Fruit fly (Drosophila melanogaster) whole organism, prepupa: ENCODE measurements around the gene cdi.

ENCODE experiments used
- Blimp-1 ChIP-seq: fragments of 200-800 bp; sonication (Bioruptor generic); optimal IDR thresholded peaks from 3 replicates; lab custom pipeline; 2017; ENCODE audit warnings: missing biosample characterization, missing genetic modification characterization, mild to moderate bottlenecking, moderate library complexity, missing genetic modification reagents
- CG10631 ChIP-seq: fragments of 200-800 bp; sonication (Bioruptor generic); optimal IDR thresholded peaks from 2 replicates; lab custom pipeline; 2016; ENCODE audit warnings: missing biosample characterization, missing genetic modification characterization
- CG11762 ChIP-seq: fragments of 200-800 bp; sonication (Bioruptor generic); optimal IDR thresholded peaks from 3 replicates; lab custom pipeline; 2016; ENCODE audit warnings: missing biosample characterization, missing genetic modification characterization; ENCODE audit not compliant: insufficient read depth
- CG11902 ChIP-seq: fragments of 200-800 bp; sonication (Bioruptor generic); optimal IDR thresholded peaks from 3 replicates; lab custom pipeline; 2016; ENCODE audit warnings: missing biosample characterization, missing genetic modification characterization
- CG15336 ChIP-seq: fragments of 200-800 bp; sonication (Bioruptor generic); IDR thresholded peaks from 2 replicates; pipeline ENCODE4 v1.3.6; 2022; ENCODE audit warnings: missing biosample characterization, missing genetic modification characterization
- CG1621 ChIP-seq: fragments of 200-800 bp; sonication (Bioruptor generic); optimal IDR thresholded peaks from 3 replicates; lab custom pipeline; 2018; ENCODE audit warnings: missing biosample characterization, mild to moderate bottlenecking, missing genetic modification characterization
- CG3032 ChIP-seq: fragments of 200-800 bp; optimal IDR thresholded peaks from 2 replicates; lab custom pipeline; 2019; ENCODE audit warnings: missing biosample characterization, mild to moderate bottlenecking, missing genetic modification characterization, moderate library complexity
- CG31627 ChIP-seq: fragments of 200-800 bp; sonication (Bioruptor generic); optimal IDR thresholded peaks from 3 replicates; lab custom pipeline; 2016; ENCODE audit warnings: missing biosample characterization, missing genetic modification characterization
- CG32006 ChIP-seq: fragments of 200-800 bp; sonication (Bioruptor generic); optimal IDR thresholded peaks from 3 replicates; lab custom pipeline; 2017; ENCODE audit warnings: missing biosample characterization, mild to moderate bottlenecking, missing genetic modification characterization
- CG34406 ChIP-seq: fragments of 200-800 bp; sonication (Bioruptor generic); optimal IDR thresholded peaks from 3 replicates; lab custom pipeline; 2016; ENCODE audit warnings: missing biosample characterization, missing genetic modification characterization
- CG3919 ChIP-seq: fragments of 200-800 bp; sonication (Bioruptor generic); optimal IDR thresholded peaks from 3 replicates; lab custom pipeline; 2016; ENCODE audit warnings: missing biosample characterization, missing genetic modification characterization
- CG4318 ChIP-seq: fragments of 200-800 bp; sonication (Bioruptor generic); optimal IDR thresholded peaks from 3 replicates; lab custom pipeline; 2017; ENCODE audit warnings: missing biosample characterization, mild to moderate bottlenecking, missing genetic modification characterization
- CG6163 ChIP-seq: fragments of 200-800 bp; sonication (Bioruptor generic); IDR thresholded peaks from 3 replicates; pipeline ENCODE4 v1.3.6; 2022; ENCODE audit warnings: missing biosample characterization, missing genetic modification characterization
- CG6792 ChIP-seq: fragments of 200-800 bp; sonication (Bioruptor generic); optimal IDR thresholded peaks from 3 replicates; lab custom pipeline; 2016; ENCODE audit warnings: missing biosample characterization, missing genetic modification characterization
- CG6854 ChIP-seq: fragments of 200-800 bp; sonication (Bioruptor generic); optimal IDR thresholded peaks from 2 replicates; lab custom pipeline; 2017; ENCODE audit warnings: missing biosample characterization, mild to moderate bottlenecking, missing genetic modification characterization
- CG8319 ChIP-seq: fragments of 200-800 bp; sonication (Bioruptor generic); optimal IDR thresholded peaks from 3 replicates; lab custom pipeline; 2016; ENCODE audit warnings: missing biosample characterization, missing genetic modification characterization
- CG8632 ChIP-seq: fragments of 200-800 bp; sonication (Bioruptor generic); optimal IDR thresholded peaks from 3 replicates; lab custom pipeline; 2016; ENCODE audit warnings: missing biosample characterization, missing genetic modification characterization
- Eip75B ChIP-seq: fragments of 200-800 bp; sonication (Bioruptor generic); optimal IDR thresholded peaks from 3 replicates; lab custom pipeline; 2016; ENCODE audit warnings: missing biosample characterization, missing genetic modification characterization
- Eip78C ChIP-seq: fragments of 200-800 bp; sonication (Bioruptor generic); peaks from one replicate; lab custom pipeline; 2016; ENCODE audit warnings: missing biosample characterization, missing genetic modification characterization
- Eip93F ChIP-seq: fragments of 200-800 bp; sonication (Bioruptor generic); optimal IDR thresholded peaks from 2 replicates; lab custom pipeline; 2016; ENCODE audit warnings: missing biosample characterization, mild to moderate bottlenecking, missing genetic modification characterization
- Ets21C ChIP-seq: fragments of 200-800 bp; sonication (Bioruptor generic); optimal IDR thresholded peaks from 3 replicates; lab custom pipeline; 2016; ENCODE audit warnings: missing biosample characterization, missing genetic modification characterization
- Ets96B ChIP-seq: fragments of 200-800 bp; optimal IDR thresholded peaks from 2 replicates; lab custom pipeline; 2019; ENCODE audit warnings: missing biosample characterization, mild to moderate bottlenecking, missing genetic modification characterization, moderate library complexity
- Gug ChIP-seq: fragments of 200-800 bp; sonication (Bioruptor generic); IDR thresholded peaks from 2 replicates; pipeline ENCODE4 v1.3.6; 2022; ENCODE audit warnings: missing biosample characterization, missing genetic modification characterization
- Hr39 ChIP-seq: fragments of 200-800 bp; sonication (Bioruptor generic); optimal IDR thresholded peaks from 2 replicates; lab custom pipeline; 2016; ENCODE audit warnings: missing biosample characterization, missing genetic modification characterization
- Hr4 ChIP-seq: fragments of 200-800 bp; sonication (Bioruptor generic); optimal IDR thresholded peaks from 3 replicates; lab custom pipeline; 2016; ENCODE audit warnings: missing biosample characterization, missing genetic modification characterization
- Lpt ChIP-seq: fragments of 200-800 bp; sonication (Bioruptor generic); optimal IDR thresholded peaks from 3 replicates; lab custom pipeline; 2016; ENCODE audit warnings: missing biosample characterization, missing genetic modification characterization
- Met ChIP-seq: fragments of 200-800 bp; sonication (Bioruptor generic); optimal IDR thresholded peaks from 3 replicates; lab custom pipeline; 2016; ENCODE audit warnings: missing biosample characterization, missing genetic modification characterization
- OdsH ChIP-seq: fragments of 200-800 bp; sonication (Bioruptor generic); optimal IDR thresholded peaks from 3 replicates; lab custom pipeline; 2016; ENCODE audit warnings: missing biosample characterization, missing genetic modification characterization
- Smox ChIP-seq: fragments of 200-800 bp; sonication (Bioruptor generic); optimal IDR thresholded peaks from 3 replicates; lab custom pipeline; 2016; ENCODE audit warnings: missing biosample characterization, missing genetic modification characterization
- Sox14 ChIP-seq: fragments of 200-800 bp; sonication (Bioruptor generic); optimal IDR thresholded peaks from 3 replicates; lab custom pipeline; 2016; ENCODE audit warnings: missing biosample characterization, missing genetic modification characterization
- Sox15 ChIP-seq: fragments of 200-800 bp; sonication (Bioruptor generic); optimal IDR thresholded peaks from 3 replicates; lab custom pipeline; 2016; ENCODE audit warnings: missing biosample characterization, missing genetic modification characterization
- achi ChIP-seq: fragments of 200-800 bp; sonication (Bioruptor generic); optimal IDR thresholded peaks from 3 replicates; lab custom pipeline; 2016; ENCODE audit warnings: missing biosample characterization, missing genetic modification characterization
- acj6 ChIP-seq: fragments of 200-800 bp; sonication (Bioruptor generic); optimal IDR thresholded peaks from 3 replicates; lab custom pipeline; 2016; ENCODE audit warnings: missing biosample characterization, missing genetic modification characterization
- cyc ChIP-seq: fragments of 200-800 bp; sonication (Bioruptor generic); optimal IDR thresholded peaks from 3 replicates; lab custom pipeline; 2016; ENCODE audit warnings: missing biosample characterization, missing genetic modification characterization
- dac ChIP-seq: fragments of 200-800 bp; sonication (Bioruptor generic); optimal IDR thresholded peaks from 2 replicates; lab custom pipeline; 2017; ENCODE audit warnings: missing biosample characterization, mild to moderate bottlenecking, missing genetic modification characterization
- dsx ChIP-seq: fragments of 200-800 bp; optimal IDR thresholded peaks from 3 replicates; lab custom pipeline; 2019; ENCODE audit warnings: missing biosample characterization, mild to moderate bottlenecking, missing genetic modification characterization, moderate library complexity; ENCODE audit not compliant: poor library complexity, severe bottlenecking
- eg ChIP-seq: fragments of 200-800 bp; sonication (Bioruptor generic); IDR thresholded peaks from 3 replicates; pipeline ENCODE4 v1.3.6; 2022; ENCODE audit warnings: missing biosample characterization, missing genetic modification characterization
- esn ChIP-seq: fragments of 200-800 bp; sonication (Bioruptor generic); optimal IDR thresholded peaks from 2 replicates; lab custom pipeline; 2016; ENCODE audit warnings: missing biosample characterization, mild to moderate bottlenecking, missing genetic modification characterization, moderate library complexity
- fkh ChIP-seq: fragments of 200-800 bp; sonication (Bioruptor generic); optimal IDR thresholded peaks from 3 replicates; lab custom pipeline; 2017; ENCODE audit warnings: missing biosample characterization, mild to moderate bottlenecking, missing genetic modification characterization, moderate library complexity
- lz ChIP-seq: fragments of 200-800 bp; sonication (Bioruptor generic); optimal IDR thresholded peaks from 3 replicates; lab custom pipeline; 2016; ENCODE audit warnings: missing biosample characterization, missing genetic modification characterization
- salr ChIP-seq, 2 experiments: fragments of 200-800 bp; sonication (Bioruptor generic); optimal IDR thresholded peaks; 3 replicates each; lab custom pipeline; 2016 to 2018; ENCODE audit warnings: missing biosample characterization in 2 of 2, missing genetic modification characterization in 2 of 2, mild to moderate bottlenecking in 1 of 2
- ss ChIP-seq, 2 experiments: fragments of 200-800 bp; sonication (Bioruptor generic); optimal IDR thresholded peaks; 2 replicates in 1 of 2; 3 replicates in 1 of 2; lab custom pipeline; 2017 to 2018; ENCODE audit warnings: mild to moderate bottlenecking in 2 of 2, missing biosample characterization in 2 of 2, missing genetic modification characterization in 2 of 2, moderate library complexity in 1 of 2
- svp ChIP-seq: fragments of 200-800 bp; sonication (Bioruptor generic); peaks from one replicate; lab custom pipeline; 2016; ENCODE audit warnings: missing biosample characterization, missing genetic modification characterization
- vri ChIP-seq: fragments of 200-800 bp; sonication (Bioruptor generic); optimal IDR thresholded peaks from 3 replicates; lab custom pipeline; 2016; ENCODE audit warnings: missing biosample characterization, mild to moderate bottlenecking, missing genetic modification characterization

The cdi gene

dm6 chr3R:19031210-19031609, 62.9 kb downstream of the cdi start, which contains the start of the genes Prp18 and CG6013:
TSS of gene Prp18 (minus strand) at chr3R:19031271.
TSS of gene CG6013 (plus strand) at chr3R:19031503.
- TF ChIP-seq CG6854: no peak
- TF ChIP-seq Ets96B (tag; lab: Kevin White, UChicago): peak; percentile 36
- peak; percentile 47 for TF ChIP-seq CG32006 (GFP tag; lab: Kevin White, UChicago)
- no peak for TF ChIP-seq vri (GFP tag; lab: Kevin White, UChicago)
- TF ChIP-seq Gug (GFP tag; lab: Robert Waterston, UW): peak; percentile 23; the same call in 1 of the 2 replicates
- no peak for TF ChIP-seq Sox15 (GFP tag; lab: Kevin White, UChicago)
- no peak for TF ChIP-seq salr (GFP tag; optimal IDR thresholded peaks at IDR 0.05; lab: Kevin White, UChicago)
- peak; percentile 39 for TF ChIP-seq OdsH (GFP tag; lab: Kevin White, UChicago)
- TF ChIP-seq CG1621: no peak
- peak; percentile 43 for TF ChIP-seq CG34406 (GFP tag; lab: Kevin White, UChicago)
- TF ChIP-seq Eip75B (GFP tag; lab: Kevin White, UChicago): no peak
- no peak for TF ChIP-seq Hr39 (GFP tag; lab: Kevin White, UChicago)
- no peak for TF ChIP-seq lz (GFP tag; lab: Kevin White, UChicago)
- TF ChIP-seq CG8319 (GFP tag; lab: Kevin White, UChicago): no peak
- TF ChIP-seq CG3919 (GFP tag; lab: Kevin White, UChicago): no peak
- no peak for TF ChIP-seq CG11762 (GFP tag; lab: Kevin White, UChicago)
- peak; percentile 30 for TF ChIP-seq CG8632 (GFP tag; lab: Kevin White, UChicago)
- no peak for TF ChIP-seq CG31627 (GFP tag; lab: Kevin White, UChicago)
- TF ChIP-seq Smox (GFP tag; lab: Kevin White, UChicago): no peak
- no peak for TF ChIP-seq CG11902
- peak; percentile 98 for TF ChIP-seq fkh
- TF ChIP-seq esn (GFP tag; lab: Kevin White, UChicago): peak; percentile 47
- peak in 1 of 2 experiments; percentile 13 for TF ChIP-seq ss (GFP tag; optimal IDR thresholded peaks at IDR 0.05; lab: Kevin White, UChicago)
- TF ChIP-seq Met: no peak
- TF ChIP-seq Hr4 (GFP tag; lab: Kevin White, UChicago): peak; percentile 1
- TF ChIP-seq Sox14 (GFP tag; lab: Kevin White, UChicago): peak; percentile 12
- TF ChIP-seq Blimp-1: no peak
- no peak for TF ChIP-seq eg
- TF ChIP-seq CG6792: peak; percentile 8
- TF ChIP-seq CG4318: no peak
- no peak for TF ChIP-seq dac
- TF ChIP-seq Eip93F (GFP tag; lab: Kevin White, UChicago): no peak
- no peak for TF ChIP-seq CG6163 (GFP tag; lab: Robert Waterston, UW)
- no peak for TF ChIP-seq achi (GFP tag; lab: Kevin White, UChicago)
- peak; percentile 34 for TF ChIP-seq Eip78C (GFP tag; lab: Kevin White, UChicago)
- peak; percentile 45 for TF ChIP-seq CG10631 (GFP tag; lab: Kevin White, UChicago)
- TF ChIP-seq CG3032: peak; percentile 74
- TF ChIP-seq Ets21C: no peak
- 0 out of 2 replicates have a peak, but pooled peaks have one; percentile 25 for TF ChIP-seq CG15336 (GFP tag; lab: Robert Waterston, UW)
- peak; percentile 70 for TF ChIP-seq dsx (GFP tag; lab: Kevin White, UChicago)
- TF ChIP-seq cyc (GFP tag; lab: Kevin White, UChicago): no peak
- peak; percentile 29 for TF ChIP-seq acj6
- no peak for TF ChIP-seq svp (GFP tag; lab: Kevin White, UChicago)
- no peak for TF ChIP-seq Lpt (GFP tag; lab: Kevin White, UChicago)
